Worm (Caenorhabditis elegans): ENCODE results near the gene sto-5.

The sto-5 gene

ce11 chrX:16868931-16869330, 43.7 kb upstream of the sto-5 start, which contains the start of gene aakg-2:
Gene aakg-2, minus strand, starts transcription at chrX:16869031.
- TF ChIP-seq efl-1 (optimal IDR thresholded peaks at IDR 0.05) (no peak), efl-1 (GFP tag; optimal IDR thresholded peaks at IDR 0.05 in 1 of 2) (peak in 1 of 2 experiments; percentile 84), lin-14 (GFP tag; optimal IDR thresholded peaks at IDR 0.05) (peak; percentile 37), nhr-19 (GFP tag; conservative IDR thresholded peaks at IDR 0.05) (no peak), ceh-82 (tag; optimal IDR thresholded peaks at IDR 0.05) (no peak), unc-130 (tag; optimal IDR thresholded peaks at IDR 0.05) (no peak)

- no peak for TF ChIP-seq alr-1 (tag; optimal IDR thresholded peaks at IDR 0.05; ENCODE audit: borderline replicate concordance)
- TF ChIP-seq unc-130 (tag; optimal IDR thresholded peaks at IDR 0.05) = no peak
- TF ChIP-seq F16B12.6 (tag; optimal IDR thresholded peaks at IDR 0.05) = no peak
- no peak for TF ChIP-seq ceh-82 (tag; optimal IDR thresholded peaks at IDR 0.05)
- no peak for TF ChIP-seq ama-1 (optimal IDR thresholded peaks at IDR 0.05)
- TF ChIP-seq nhr-76 (tag; optimal IDR thresholded peaks at IDR 0.05) = no peak
- TF ChIP-seq nhr-28 (tag; optimal IDR thresholded peaks at IDR 0.05) = no peak
These were observed 40.4 kb upstream of the sto-5 start for ce11 chrX:16865675-16866074.

ce11 chrX:16865016-16865415, 39.8 kb upstream of the sto-5 start:
- TF ChIP-seq Y116A8C.19 (tag; optimal IDR thresholded peaks at IDR 0.05; ENCODE audit: borderline replicate concordance) = no peak
- no peak for TF ChIP-seq vab-15 (tag; optimal IDR thresholded peaks at IDR 0.05)
- peak; percentile 0 for TF ChIP-seq elt-2 (tag; optimal IDR thresholded peaks at IDR 0.05)

- TF ChIP-seq C34B4.2 (tag; optimal IDR thresholded peaks at IDR 0.05) = no peak
- no peak for TF ChIP-seq ceh-63 (GFP tag; optimal IDR thresholded peaks at IDR 0.05)
These were observed 38.1 kb upstream of the sto-5 start for ce11 chrX:16863320-16863719.

ce11 chrX:16859956-16860446, 34.7 kb upstream of the sto-5 start, which contains the start of gene T20F7.3:
Gene T20F7.3, plus strand, starts transcription at chrX:16860396.
- TF ChIP-seq rnt-1 (tag; optimal IDR thresholded peaks at IDR 0.05) (no peak), mdl-1 (tag; optimal IDR thresholded peaks at IDR 0.05) (no peak), skn-1 (tag; optimal IDR thresholded peaks at IDR 0.05) (no peak), elt-2 (tag; optimal IDR thresholded peaks at IDR 0.05) (peak; percentile 33), unc-86 (tag; optimal IDR thresholded peaks at IDR 0.05) (no peak), tbx-2 (tag; optimal IDR thresholded peaks at IDR 0.05) (no peak), C04F5.9 (tag; optimal IDR thresholded peaks at IDR 0.05) (no peak), snu-23 (GFP tag; optimal IDR thresholded peaks at IDR 0.05) (no peak), efl-1 (optimal IDR thresholded peaks at IDR 0.05) (no peak), efl-1 (GFP tag; optimal IDR thresholded peaks at IDR 0.05 in 1 of 2) (no peak)

ce11 chrX:16844924-16845323, 19.7 kb upstream of the sto-5 start, which contains the start of gene F41G4.8:
Gene F41G4.8, minus strand, starts transcription at chrX:16845024.
- TF ChIP-seq hpl-2 (GFP tag; optimal IDR thresholded peaks at IDR 0.05) (no peak), nhr-11 (tag; optimal IDR thresholded peaks at IDR 0.05) (no peak), pax-3 (tag; optimal IDR thresholded peaks at IDR 0.05) (no peak), hlh-4 (tag; optimal IDR thresholded peaks at IDR 0.05) (no peak), fkh-4 (tag; optimal IDR thresholded peaks at IDR 0.05; ENCODE audit: borderline replicate concordance) (no peak), jun-1 (tag; optimal IDR thresholded peaks at IDR 0.05) (no peak), hlh-17 (GFP tag; optimal IDR thresholded peaks at IDR 0.05; ENCODE audit: borderline replicate concordance) (no peak), ceh-8 (GFP tag; optimal IDR thresholded peaks at IDR 0.05) (no peak), ztf-11 (tag; optimal IDR thresholded peaks at IDR 0.05) (no peak), nhr-20 (tag; optimal IDR thresholded peaks at IDR 0.05) (no peak), sup-37 (GFP tag; optimal IDR thresholded peaks at IDR 0.05) (no peak)
